Worm (Caenorhabditis elegans): ENCODE results near the gene K02E10.5.

ce11 chrX:2433805-2434204, 44.9 kb downstream of the K02E10.5 start:
- TF ChIP-seq flt-1 (GFP tag; IDR thresholded peaks at IDR 0.05) (no peak), klf-2 (GFP tag; conservative IDR thresholded peaks at IDR 0.05) (no peak), cog-1 (tag; optimal IDR thresholded peaks at IDR 0.05) (no peak), tab-1 (GFP tag; IDR thresholded peaks at IDR 0.05) (no peak), ztf-23 (GFP tag; IDR thresholded peaks at IDR 0.05) (no peak)
